In the genomic region with DNA sequence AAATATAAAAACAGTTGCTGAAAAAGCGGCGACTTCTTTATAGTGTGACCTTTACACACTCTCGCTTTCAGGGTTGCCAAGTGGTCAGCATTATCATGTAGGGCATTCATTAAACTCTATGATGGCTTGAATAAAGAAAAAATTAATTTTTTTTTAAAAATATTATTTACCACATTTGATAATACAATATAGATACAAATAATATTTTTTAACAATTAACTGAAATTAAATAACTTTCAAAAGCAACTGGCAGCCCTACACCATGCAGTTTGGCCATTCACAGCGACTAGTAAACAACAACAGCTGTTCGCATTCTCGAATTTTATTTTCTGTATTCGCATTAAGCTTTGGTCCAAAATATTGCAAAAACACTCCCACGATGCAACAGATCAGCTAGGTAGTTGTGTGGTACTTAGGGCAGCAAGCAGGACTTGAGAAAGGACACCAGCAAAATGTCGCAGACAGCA, we compare ENCODE assay signal across 2 fruit fly cellular contexts.
TF ChIP-seq lines count a peak whose summit lies in the region.

A gene (minus strand): TSS at position 61 of the 467 bp plus-strand sequence.
A gene (plus strand): TSS at position 279 of the 467 bp plus-strand sequence.

TF ChIP-seq in whole organism, embryonic, 481 proteins besides CTCF, POLR2A, EP300 and RAD21 (continued from another document and continues in another):
- TF ChIP-seq exex (tag; optimal IDR thresholded peaks at IDR 0.05; lab: Kevin White, UChicago) (peak; percentile 82), row (GFP tag; IDR thresholded peaks at IDR 0.05; lab: Robert Waterston, UW) (peak; percentile 99), tx (GFP tag; optimal IDR thresholded peaks at IDR 0.05; lab: Kevin White, UChicago) (peak; percentile 76), ase (GFP tag; IDR thresholded peaks at IDR 0.05; lab: Robert Waterston, UW) (peak; percentile 97), CG14667 (GFP tag; IDR thresholded peaks at IDR 0.05; lab: Robert Waterston, UW) (peak; percentile 97), rib (GFP tag; IDR thresholded peaks at IDR 0.05; lab: Robert Waterston, UW) (no peak), vfl (GFP tag; optimal IDR thresholded peaks at IDR 0.05; lab: Kevin White, UChicago) (peak; percentile 86), Oli (tag; optimal IDR thresholded peaks at IDR 0.05; lab: Kevin White, UChicago) (peak; percentile 89), B-H2 (GFP tag; optimal IDR thresholded peaks at IDR 0.05; lab: Kevin White, UChicago) (peak; percentile 62), sob (GFP tag; IDR thresholded peaks at IDR 0.05; lab: Robert Waterston, UW) (peak; percentile 71), oc (tag; optimal IDR thresholded peaks at IDR 0.05; lab: Kevin White, UChicago) (peak; percentile 91), sr (GFP tag; IDR thresholded peaks at IDR 0.05; lab: Robert Waterston, UW) (0 out of 3 replicates have a peak, but pooled peaks have one; percentile 18), Camta (GFP tag; optimal IDR thresholded peaks at IDR 0.05; lab: Kevin White, UChicago) (peak; percentile 40), Chrac-16 (GFP tag; optimal IDR thresholded peaks at IDR 0.05; lab: Kevin White, UChicago) (peak; percentile 96), Ets65A (GFP tag; lab: Kevin White, UChicago) (peak; percentile 95), wek (GFP tag; optimal IDR thresholded peaks at IDR 0.05; lab: Kevin White, UChicago) (peak; percentile 91), nmo (GFP tag; optimal IDR thresholded peaks at IDR 0.05; lab: Kevin White, UChicago) (peak; percentile 81), Bteb2 (GFP tag; optimal IDR thresholded peaks at IDR 0.05; lab: Kevin White, UChicago) (no peak), HmgZ (tag; optimal IDR thresholded peaks at IDR 0.05; lab: Kevin White, UChicago) (peak; percentile 97), trh (GFP tag; optimal IDR thresholded peaks at IDR 0.05; lab: Kevin White, UChicago) (peak; percentile 44), Bdp1 (GFP tag; optimal IDR thresholded peaks at IDR 0.05; lab: Kevin White, UChicago) (peak; percentile 85), CrebB (tag; optimal IDR thresholded peaks at IDR 0.05; lab: Kevin White, UChicago) (peak; percentile 88), gce (GFP tag; IDR thresholded peaks at IDR 0.05; lab: Robert Waterston, UW) (peak; percentile 95), CG33557 (GFP tag; optimal IDR thresholded peaks at IDR 0.05; lab: Kevin White, UChicago) (peak; percentile 90), CG7357 (GFP tag; IDR thresholded peaks at IDR 0.05; lab: Robert Waterston, UW) (peak; percentile 91), CG2199 (GFP tag; IDR thresholded peaks at IDR 0.05; lab: Robert Waterston, UW) (peak; percentile 96), CG2202 (tag; optimal IDR thresholded peaks at IDR 0.05; lab: Kevin White, UChicago) (peak; percentile 90), CG6765 (GFP tag; optimal IDR thresholded peaks at IDR 0.05; lab: Kevin White, UChicago) (peak; percentile 81), CG11560 (tag; IDR thresholded peaks at IDR 0.05; lab: Robert Waterston, UW) (no peak), gt (GFP tag; IDR thresholded peaks at IDR 0.05; lab: Robert Waterston, UW) (peak; percentile 93), CG1529 (GFP tag; optimal IDR thresholded peaks at IDR 0.05; lab: Kevin White, UChicago) (peak; percentile 85), cas (GFP tag; IDR thresholded peaks at IDR 0.05; lab: Robert Waterston, UW) (peak; percentile 95), scrt (GFP tag; optimal IDR thresholded peaks at IDR 0.05; lab: Kevin White, UChicago) (peak; percentile 88), Dek (tag; optimal IDR thresholded peaks at IDR 0.05; lab: Kevin White, UChicago) (peak; percentile 96), CG5245 (GFP tag; optimal IDR thresholded peaks at IDR 0.05; lab: Kevin White, UChicago) (peak; percentile 39), luna (GFP tag; optimal IDR thresholded peaks at IDR 0.05; lab: Kevin White, UChicago) (no peak), Bgb (GFP tag; IDR thresholded peaks at IDR 0.05; lab: Robert Waterston, UW; ENCODE audit: partially characterized antibody) (no peak; the same call in 1 of the 2 replicates), ranshi (GFP tag; IDR thresholded peaks at IDR 0.05; lab: Robert Waterston, UW) (peak; percentile 63; the same call in 1 of the 2 replicates), ttk (GFP tag; IDR thresholded peaks at IDR 0.05; lab: Robert Waterston, UW) (peak; percentile 54), CG6272 (GFP tag; IDR thresholded peaks at IDR 0.05; lab: Robert Waterston, UW) (peak; percentile 98), dan (GFP tag; IDR thresholded peaks at IDR 0.05; lab: Robert Waterston, UW) (peak; percentile 88), Mad (GFP tag; optimal IDR thresholded peaks at IDR 0.05; lab: Kevin White, UChicago) (no peak), pita (GFP tag; optimal IDR thresholded peaks at IDR 0.05; lab: Kevin White, UChicago) (no peak), Tbp (GFP tag; optimal IDR thresholded peaks at IDR 0.05; lab: Kevin White, UChicago) (no peak), Optix (GFP tag; IDR thresholded peaks at IDR 0.05; lab: Robert Waterston, UW) (peak; percentile 89), Gug (GFP tag; IDR thresholded peaks at IDR 0.05; lab: Robert Waterston, UW) (peak; percentile 95), croc (GFP tag; conservative IDR thresholded peaks at IDR 0.05; lab: Robert Waterston, UW) (peak; percentile 93), ab (GFP tag; optimal IDR thresholded peaks at IDR 0.05; lab: Kevin White, UChicago) (peak; percentile 66), sim (GFP tag; IDR thresholded peaks at IDR 0.05; lab: Robert Waterston, UW) (no peak), CG17359 (tag; optimal IDR thresholded peaks at IDR 0.05; lab: Kevin White, UChicago) (peak; percentile 99), danr (GFP tag; IDR thresholded peaks at IDR 0.05; lab: Robert Waterston, UW) (peak; percentile 94), unc-4 (GFP tag; IDR thresholded peaks at IDR 0.05; lab: Robert Waterston, UW; ENCODE audit: partially characterized antibody) (peak; percentile 39; the same call in 1 of the 2 replicates), grn (GFP tag; optimal IDR thresholded peaks at IDR 0.05; lab: Kevin White, UChicago) (no peak), HLH3B (GFP tag; IDR thresholded peaks at IDR 0.05; lab: Robert Waterston, UW) (peak; percentile 91), zfh1 (GFP tag; IDR thresholded peaks at IDR 0.05; lab: Robert Waterston, UW) (peak; percentile 70), CG2120 (GFP tag; optimal IDR thresholded peaks at IDR 0.05; lab: Kevin White, UChicago) (peak; percentile 93), HHEX (GFP tag; optimal IDR thresholded peaks at IDR 0.05; lab: Kevin White, UChicago) (peak; percentile 93), repo (GFP tag; optimal IDR thresholded peaks at IDR 0.05; lab: Kevin White, UChicago) (no peak), otp (GFP tag; IDR thresholded peaks at IDR 0.05; lab: Robert Waterston, UW) (peak; percentile 81; the same call in 2 of the 3 replicates), NFAT (GFP tag; IDR thresholded peaks at IDR 0.05; lab: Robert Waterston, UW) (peak; percentile 96), zen (tag; optimal IDR thresholded peaks at IDR 0.05; lab: Kevin White, UChicago) (peak; percentile 98), CG12155 (GFP tag; optimal IDR thresholded peaks at IDR 0.05; lab: Kevin White, UChicago) (peak; percentile 76), Neu2 (GFP tag; optimal IDR thresholded peaks at IDR 0.05; lab: Kevin White, UChicago; ENCODE audit: borderline replicate concordance) (no peak)

TF ChIP-seq in whole organism, prepupa, 60 proteins besides CTCF, POLR2A, EP300 and RAD21 (continued from another document):
- TF ChIP-seq pdm3 (GFP tag; optimal IDR thresholded peaks at IDR 0.05; lab: Kevin White, UChicago), result peak; percentile 91
- peak; percentile 98 for TF ChIP-seq Blimp-1 (GFP tag; optimal IDR thresholded peaks at IDR 0.05; lab: Kevin White, UChicago)
- no peak for TF ChIP-seq net (GFP tag; optimal IDR thresholded peaks at IDR 0.05; lab: Kevin White, UChicago)
- TF ChIP-seq CG1621 (tag; optimal IDR thresholded peaks at IDR 0.05; lab: Kevin White, UChicago), result peak; percentile 52
- TF ChIP-seq Eip75B (GFP tag; optimal IDR thresholded peaks at IDR 0.05; lab: Kevin White, UChicago), result no peak
- TF ChIP-seq ss (GFP tag; optimal IDR thresholded peaks at IDR 0.05; lab: Kevin White, UChicago), result no peak
- TF ChIP-seq CG10669 (GFP tag; optimal IDR thresholded peaks at IDR 0.05; lab: Kevin White, UChicago), result peak; percentile 88
- peak; percentile 58 for TF ChIP-seq fkh (GFP tag; optimal IDR thresholded peaks at IDR 0.05; lab: Kevin White, UChicago)
- peak; percentile 36 for TF ChIP-seq cyc (GFP tag; optimal IDR thresholded peaks at IDR 0.05; lab: Kevin White, UChicago)
